Fruit fly (Drosophila melanogaster) whole organism: Measurements from ENCODE around the gene Dscam4.

Experiments
- CG8478 ChIP-seq: fragments of >200 bp; optimal IDR thresholded peaks from 2 replicates; lab custom pipeline; 2018; ENCODE audit warnings: inconsistent platforms
- Dll ChIP-seq: fragments of >200 bp; optimal IDR thresholded peaks from 2 replicates; lab custom pipeline; 2017
- EcR ChIP-seq, 2 experiments: fragments of >200 bp; optimal IDR thresholded peaks; 2 replicates each; lab custom pipeline; 2017; ENCODE audit warnings: missing biosample characterization in 2 of 2, missing genetic modification characterization in 2 of 2, missing genetic modification reagents in 2 of 2
- pan ChIP-seq: fragments of >200 bp; optimal IDR thresholded peaks from 2 replicates; lab custom pipeline; 2017
- psq ChIP-seq: fragments of >200 bp; optimal IDR thresholded peaks from 2 replicates; lab custom pipeline; 2017
- usp ChIP-seq: fragments of >200 bp; optimal IDR thresholded peaks from 2 replicates; lab custom pipeline; 2017; ENCODE audit warnings: missing biosample characterization, missing genetic modification characterization, mixed read lengths

Dscam4 gene

DNA sequence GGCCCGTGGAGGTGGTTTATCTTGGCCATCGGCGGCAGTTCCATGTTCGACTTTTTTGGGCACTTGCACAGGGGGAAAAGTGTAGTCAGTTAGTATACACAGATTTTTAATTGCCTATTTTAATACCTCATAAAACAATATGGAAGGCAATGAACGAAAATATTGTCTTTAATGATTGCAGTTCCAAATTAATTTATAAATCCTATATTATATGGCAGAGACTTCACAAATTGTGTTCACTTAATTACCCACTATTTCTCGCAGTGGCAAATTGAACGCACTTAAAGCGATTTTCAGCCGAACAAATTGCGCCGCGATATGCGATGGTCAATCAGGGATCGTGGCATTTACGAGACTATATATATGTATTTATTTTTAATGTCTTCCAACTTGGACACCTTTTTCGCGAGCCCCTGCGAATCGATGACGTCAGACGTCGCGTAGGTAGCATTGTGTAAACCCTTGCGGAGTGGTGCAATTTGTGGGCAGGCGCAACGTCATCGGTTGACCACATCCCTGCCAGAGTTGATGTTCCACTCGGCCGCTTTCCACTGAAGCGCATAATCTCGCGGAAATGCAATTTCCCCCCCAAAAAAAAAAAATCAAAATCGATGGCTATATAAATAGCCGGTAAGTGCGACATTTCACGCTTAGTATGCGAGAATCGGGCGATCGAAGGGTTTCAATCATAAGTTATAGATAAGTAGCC lies 81.8 kb downstream of the Dscam4 start, which contains the start of gene CG13670:
TSS of gene CG13670 (plus strand) at position 659 of the 709 bp plus-strand sequence.
- TF ChIP-seq Dll (lab: Kevin White, UChicago), result no peak
- no peak for TF ChIP-seq EcR (GFP tag; optimal IDR thresholded peaks at IDR 0.05; lab: Kevin White, UChicago)
- no peak for TF ChIP-seq pan (lab: Kevin White, UChicago)
- no peak for TF ChIP-seq CG8478 (lab: Kevin White, UChicago)
- no peak for TF ChIP-seq psq
- no peak for TF ChIP-seq usp

DNA sequence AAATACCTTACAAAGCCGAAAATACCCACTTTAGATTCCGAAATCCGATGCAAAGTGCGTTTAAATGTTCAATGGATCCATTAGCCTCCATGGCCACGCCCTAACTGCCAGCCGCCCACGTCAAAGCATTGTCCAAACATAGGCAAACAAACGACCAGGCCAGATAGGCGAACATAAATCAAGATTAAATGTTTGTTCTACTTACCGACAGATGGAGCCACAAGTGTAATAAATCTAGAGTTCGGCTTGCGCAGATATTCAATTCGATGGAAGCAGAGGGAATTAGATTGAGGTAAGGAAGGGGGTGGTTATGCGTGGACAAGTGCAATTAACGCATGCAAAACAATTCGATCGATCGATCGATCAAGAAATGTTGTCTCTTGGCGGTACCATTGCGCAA lies 85.4 kb downstream of the Dscam4 start:
- no peak for TF ChIP-seq psq
- no peak for TF ChIP-seq EcR (GFP tag; optimal IDR thresholded peaks at IDR 0.05; lab: Kevin White, UChicago)
- no peak for TF ChIP-seq usp
- no peak for TF ChIP-seq CG8478 (lab: Kevin White, UChicago)
- TF ChIP-seq pan (lab: Kevin White, UChicago), result no peak
- no peak for TF ChIP-seq Dll (lab: Kevin White, UChicago)

dm6 chr3L:8325559-8325958 lies 87.1 kb downstream of the Dscam4 start, which contains the start of gene CG34461:
TSS of gene CG34461 (plus strand) at chr3L:8325859.
- no peak for TF ChIP-seq CG8478 (lab: Kevin White, UChicago)
- no peak for TF ChIP-seq Dll (lab: Kevin White, UChicago)
- no peak for TF ChIP-seq pan (lab: Kevin White, UChicago)

DNA sequence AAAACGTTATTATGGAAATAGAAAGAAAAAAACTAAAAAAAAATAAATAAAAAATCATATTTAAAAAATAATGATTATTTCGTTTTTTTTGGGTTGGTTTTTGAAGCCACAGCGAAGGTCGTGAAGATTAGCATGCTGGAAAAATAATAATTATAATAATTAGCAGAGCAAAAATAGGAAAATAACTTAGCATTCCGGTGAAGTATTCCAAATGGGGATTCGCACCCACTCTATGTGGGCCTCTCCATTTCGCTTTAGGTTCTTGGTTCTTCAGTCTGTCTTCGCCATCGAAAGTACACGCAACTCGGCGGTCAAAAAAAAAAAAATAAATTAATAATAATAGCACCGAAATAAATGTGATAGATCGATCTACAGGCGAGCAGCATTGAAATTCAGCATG lies 89.8 kb downstream of the Dscam4 start, which contains the start of gene CG34462:
TSS of gene CG34462 (plus strand) at position 301 of the 400 bp plus-strand sequence.
- TF ChIP-seq Dll (lab: Kevin White, UChicago) (no peak), usp (no peak), psq (no peak), EcR (GFP tag; optimal IDR thresholded peaks at IDR 0.05; lab: Kevin White, UChicago) (no peak), CG8478 (lab: Kevin White, UChicago) (no peak), pan (lab: Kevin White, UChicago) (no peak)

DNA sequence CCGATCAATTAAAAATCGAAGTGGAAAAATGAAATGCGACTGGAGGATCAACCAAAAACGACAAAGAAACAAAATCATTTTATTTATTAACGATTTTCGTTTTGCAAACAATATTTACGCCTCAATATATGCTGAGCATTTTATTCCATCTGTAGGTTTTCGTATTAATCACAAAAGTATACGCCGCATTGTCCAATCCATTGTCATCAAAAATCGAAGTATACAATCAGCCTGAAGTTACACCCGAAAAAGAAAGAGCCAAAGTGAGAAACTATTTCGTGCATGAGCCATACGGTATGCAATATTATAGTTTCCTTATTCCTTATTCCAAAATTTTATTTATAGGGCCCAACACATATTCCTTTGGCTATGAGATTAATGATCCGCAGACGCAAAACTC lies 90.6 kb downstream of the Dscam4 start:
- TF ChIP-seq Dll (lab: Kevin White, UChicago), result no peak
- no peak for TF ChIP-seq EcR (GFP tag; optimal IDR thresholded peaks at IDR 0.05; lab: Kevin White, UChicago)
- TF ChIP-seq pan (lab: Kevin White, UChicago), result no peak
- TF ChIP-seq usp, result no peak
- no peak for TF ChIP-seq CG8478 (lab: Kevin White, UChicago)
- TF ChIP-seq psq, result no peak

DNA sequence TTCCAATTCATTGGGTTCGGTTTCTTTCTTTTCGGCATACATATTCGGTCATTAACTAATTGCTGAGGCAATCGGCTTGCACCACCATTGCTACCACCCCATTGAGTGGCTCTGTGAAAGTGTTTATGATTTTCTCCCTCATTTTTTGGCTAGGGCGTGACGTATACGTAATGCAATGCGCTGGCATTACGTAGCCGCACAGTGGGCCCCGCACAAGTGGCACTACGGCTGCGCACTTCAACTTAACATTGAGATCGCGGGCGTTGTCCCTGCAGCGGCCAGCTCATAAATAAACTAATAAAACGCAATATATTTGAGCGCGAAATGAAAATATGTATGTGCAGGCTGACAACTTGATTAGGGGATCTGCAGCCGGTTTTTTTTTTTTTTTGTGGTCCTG lies 93.0 kb downstream of the Dscam4 start:
- TF ChIP-seq usp, result no peak
- TF ChIP-seq psq, result no peak
- no peak for TF ChIP-seq Dll (lab: Kevin White, UChicago)
